Worm (Caenorhabditis elegans) whole organism, young adult: Measurements from ENCODE around the gene ugt-37.

Source experiments
- aptf-2 ChIP-seq: fragments of 200-800 bp; sonication (Bioruptor generic); conservative IDR thresholded peaks from 2 replicates; pipeline ENCODE4 v1.3.6; 2022; ENCODE audit warnings: missing genetic modification reagents, missing genetic modification characterization, missing compliant biosample characterization
- ceh-27 ChIP-seq: fragments of 200-800 bp; sonication (Bioruptor generic); optimal IDR thresholded peaks from 2 replicates; lab custom pipeline; 2018; ENCODE audit warnings: mild to moderate bottlenecking, missing genetic modification characterization, moderate library complexity, missing compliant biosample characterization
- hsf-1 ChIP-seq: fragments of 200-800 bp; sonication (Bioruptor generic); IDR thresholded peaks from 2 replicates; pipeline ENCODE4 v1.3.6; 2022; ENCODE audit warnings: missing genetic modification reagents, missing genetic modification characterization, missing compliant biosample characterization
- nfya-1 ChIP-seq: sonication (generic microtip); optimal IDR thresholded peaks from 2 replicates; lab custom pipeline; 2017; ENCODE audit warnings: antibody characterized with exemption, missing compliant biosample characterization, missing genetic modification characterization, borderline replicate concordance; ENCODE audit not compliant: insufficient read depth

DNA sequence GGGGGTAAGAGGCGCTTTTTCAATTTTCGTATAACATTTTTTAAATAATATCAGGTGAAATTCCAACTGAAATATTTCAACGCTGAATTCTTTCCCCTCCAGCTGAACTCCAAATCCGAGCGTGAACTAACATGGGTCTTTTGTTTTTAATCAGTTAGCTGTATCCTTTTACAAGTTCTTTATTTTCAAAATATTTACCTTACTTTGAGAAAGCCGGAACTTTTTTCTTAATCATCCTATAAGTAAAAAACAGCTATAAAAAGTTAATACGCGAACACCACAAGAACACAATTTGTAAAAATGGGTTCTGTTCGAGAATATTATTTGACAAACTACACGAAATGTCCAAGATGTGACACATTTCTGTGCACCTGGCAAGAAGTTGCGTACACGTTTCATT lies 19.1 kb upstream of the ugt-37 start, which contains the start of gene srh-83:
- TF ChIP-seq hsf-1 (GFP tag; lab: Robert Waterston, UW) (no peak), aptf-2 (no peak), nfya-1 (tag; lab: Kevin White, UChicago) (no peak), ceh-27 (no peak)
